Comparison of ENCODE assay signal across 1 fruit fly cellular context in the genomic region with DNA sequence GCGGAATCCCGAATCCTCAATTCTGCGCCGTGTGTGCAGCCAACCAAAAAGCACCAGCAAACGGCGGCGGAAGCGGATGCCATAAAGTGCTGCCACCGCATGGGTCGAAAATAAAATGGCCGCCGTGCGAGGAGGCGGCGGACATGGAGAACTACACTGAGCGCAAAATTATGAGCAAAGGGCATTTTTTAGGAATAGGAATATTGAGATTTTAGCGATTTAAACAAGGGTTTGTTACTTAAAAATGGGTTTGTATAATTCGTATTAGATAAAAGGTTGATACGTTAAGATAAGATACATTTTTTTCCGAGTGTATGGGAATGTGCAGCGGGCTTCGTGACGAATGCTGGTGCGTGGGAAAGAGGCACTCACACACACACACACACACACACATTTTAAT.
TF ChIP-seq lines count a peak whose summit lies in the region.

No protein-coding gene starts in this region.

TF ChIP-seq in whole organism, embryonic, 481 proteins besides CTCF, POLR2A, EP300 and RAD21 (continued from another document):
- TF ChIP-seq CG15601 (tag; optimal IDR thresholded peaks at IDR 0.05; lab: Kevin White, UChicago) (no peak), ac (GFP tag; optimal IDR thresholded peaks at IDR 0.05; lab: Kevin White, UChicago) (no peak), gsb (GFP tag; IDR thresholded peaks at IDR 0.05; lab: Robert Waterston, UW) (no peak), tx (GFP tag; optimal IDR thresholded peaks at IDR 0.05; lab: Kevin White, UChicago) (peak; percentile 5), CG9727 (GFP tag; optimal IDR thresholded peaks at IDR 0.05; lab: Kevin White, UChicago) (peak; percentile 30), fd102C (GFP tag; optimal IDR thresholded peaks at IDR 0.05; lab: Kevin White, UChicago) (no peak), ci (GFP tag; IDR thresholded peaks at IDR 0.05; lab: Robert Waterston, UW) (peak; percentile 30; the same call in 1 of the 3 replicates), zfh2 (GFP tag; optimal IDR thresholded peaks at IDR 0.05; lab: Kevin White, UChicago) (no peak), CG14860 (GFP tag; IDR thresholded peaks at IDR 0.05; lab: Robert Waterston, UW; ENCODE audit: partially characterized antibody) (no peak), Oli (tag; optimal IDR thresholded peaks at IDR 0.05; lab: Kevin White, UChicago) (peak; percentile 40), CG3065 (GFP tag; optimal IDR thresholded peaks at IDR 0.05; lab: Kevin White, UChicago) (no peak), CG14441 (GFP tag; IDR thresholded peaks at IDR 0.05; lab: Robert Waterston, UW) (peak; percentile 51; the same call in 1 of the 2 replicates), CG10209 (GFP tag; optimal IDR thresholded peaks at IDR 0.05; lab: Kevin White, UChicago) (peak; percentile 4), gcm2 (GFP tag; optimal IDR thresholded peaks at IDR 0.05; lab: Kevin White, UChicago) (no peak), Tbp (GFP tag; optimal IDR thresholded peaks at IDR 0.05; lab: Kevin White, UChicago) (no peak), ara (GFP tag; IDR thresholded peaks at IDR 0.05; lab: Robert Waterston, UW) (peak; percentile 21; the same call in 1 of the 2 replicates), pb (GFP tag; optimal IDR thresholded peaks at IDR 0.05; lab: Kevin White, UChicago) (no peak), HLHmδ (GFP tag; optimal IDR thresholded peaks at IDR 0.05; lab: Kevin White, UChicago) (no peak), CG15269 (tag; optimal IDR thresholded peaks at IDR 0.05; lab: Kevin White, UChicago) (peak; percentile 46), Hand (GFP tag; optimal IDR thresholded peaks at IDR 0.05; lab: Kevin White, UChicago) (no peak), Mrtf (GFP tag; IDR thresholded peaks at IDR 0.05; lab: Robert Waterston, UW) (no peak), grau (tag; optimal IDR thresholded peaks at IDR 0.05; lab: Kevin White, UChicago) (peak; percentile 28), croc (GFP tag; conservative IDR thresholded peaks at IDR 0.05; lab: Robert Waterston, UW) (0 out of 3 replicates have a peak, but pooled peaks have one; percentile 16), CG12104 (GFP tag; optimal IDR thresholded peaks at IDR 0.05; lab: Kevin White, UChicago) (no peak), CG5245 (GFP tag; optimal IDR thresholded peaks at IDR 0.05; lab: Kevin White, UChicago) (peak; percentile 15), CG4424 (GFP tag; optimal IDR thresholded peaks at IDR 0.05; lab: Kevin White, UChicago) (peak; percentile 21), ap (GFP tag; IDR thresholded peaks at IDR 0.05; lab: Robert Waterston, UW) (no peak), MBD-R2 (GFP tag; IDR thresholded peaks at IDR 0.05; lab: Robert Waterston, UW) (no peak), CG11560 (tag; IDR thresholded peaks at IDR 0.05; lab: Robert Waterston, UW) (no peak), TFAM (GFP tag; optimal IDR thresholded peaks at IDR 0.05; lab: Kevin White, UChicago) (no peak), CG15514 (GFP tag; optimal IDR thresholded peaks at IDR 0.05; lab: Kevin White, UChicago) (peak; percentile 20), ind (GFP tag; optimal IDR thresholded peaks at IDR 0.05; lab: Kevin White, UChicago) (peak; percentile 38), HmgZ (tag; optimal IDR thresholded peaks at IDR 0.05; lab: Kevin White, UChicago) (peak; percentile 4), Dek (tag; optimal IDR thresholded peaks at IDR 0.05; lab: Kevin White, UChicago) (no peak), CG13123 (GFP tag; optimal IDR thresholded peaks at IDR 0.05; lab: Kevin White, UChicago) (no peak), CG9437 (GFP tag; optimal IDR thresholded peaks at IDR 0.05; lab: Kevin White, UChicago) (no peak), Dfd (GFP tag; optimal IDR thresholded peaks at IDR 0.05; lab: Kevin White, UChicago) (no peak), CG18262 (tag; optimal IDR thresholded peaks at IDR 0.05; lab: Kevin White, UChicago) (no peak), ewg (GFP tag; optimal IDR thresholded peaks at IDR 0.05; lab: Kevin White, UChicago) (no peak), HLH3B (GFP tag; IDR thresholded peaks at IDR 0.05; lab: Robert Waterston, UW) (peak; percentile 62), Med (GFP tag; lab: Kevin White, UChicago) (peak; percentile 87), unpg (GFP tag; optimal IDR thresholded peaks at IDR 0.05; lab: Kevin White, UChicago) (peak; percentile 53), CG18476 (GFP tag; optimal IDR thresholded peaks at IDR 0.05; lab: Kevin White, UChicago) (no peak), cas (GFP tag; IDR thresholded peaks at IDR 0.05; lab: Robert Waterston, UW) (no peak), CG16813 (GFP tag; IDR thresholded peaks at IDR 0.05; lab: Robert Waterston, UW; ENCODE audit: partially characterized antibody) (no peak), CG14965 (GFP tag; optimal IDR thresholded peaks at IDR 0.05; lab: Kevin White, UChicago; ENCODE audit: borderline replicate concordance) (no peak), tgo (GFP tag; IDR thresholded peaks at IDR 0.05; lab: Robert Waterston, UW) (peak; percentile 31; the same call in 1 of the 3 replicates), CG4854 (GFP tag; optimal IDR thresholded peaks at IDR 0.05; lab: Kevin White, UChicago) (no peak), CHES-1-like (GFP tag; optimal IDR thresholded peaks at IDR 0.05; lab: Kevin White, UChicago) (no peak), CG12155 (GFP tag; optimal IDR thresholded peaks at IDR 0.05; lab: Kevin White, UChicago) (peak; percentile 20), Hr78 (GFP tag; optimal IDR thresholded peaks at IDR 0.05; lab: Kevin White, UChicago) (no peak), sisA (GFP tag; IDR thresholded peaks at IDR 0.05; lab: Robert Waterston, UW) (peak; percentile 34), BEAF-32 (GFP tag; optimal IDR thresholded peaks at IDR 0.05; lab: Kevin White, UChicago) (no peak), CG12236 (GFP tag; optimal IDR thresholded peaks at IDR 0.05; lab: Kevin White, UChicago) (no peak), lilli (GFP tag; optimal IDR thresholded peaks at IDR 0.05; lab: Kevin White, UChicago) (peak; percentile 10), Hmx (GFP tag; optimal IDR thresholded peaks at IDR 0.05; lab: Kevin White, UChicago) (no peak), Antp (GFP tag; optimal IDR thresholded peaks at IDR 0.05; lab: Kevin White, UChicago) (peak; percentile 42), NFAT (GFP tag; IDR thresholded peaks at IDR 0.05; lab: Robert Waterston, UW) (no peak), CG14050 (GFP tag; IDR thresholded peaks at IDR 0.05; lab: Robert Waterston, UW) (peak; percentile 39; the same call in 1 of the 3 replicates), bab2 (GFP tag; optimal IDR thresholded peaks at IDR 0.05; lab: Kevin White, UChicago) (peak; percentile 31), CG13296 (GFP tag; optimal IDR thresholded peaks at IDR 0.05; lab: Kevin White, UChicago) (peak; percentile 11), tap (tag; optimal IDR thresholded peaks at IDR 0.05; lab: Kevin White, UChicago) (peak; percentile 42), Sry-δ (GFP tag; optimal IDR thresholded peaks at IDR 0.05; lab: Kevin White, UChicago) (no peak), chif (GFP tag; optimal IDR thresholded peaks at IDR 0.05; lab: Kevin White, UChicago) (peak in 1 of 2 experiments; percentile 37), CG1233 (GFP tag; optimal IDR thresholded peaks at IDR 0.05; lab: Kevin White, UChicago) (no peak), B-H1 (GFP tag; IDR thresholded peaks at IDR 0.05; lab: Robert Waterston, UW) (no peak), h (optimal IDR thresholded peaks at IDR 0.05; lab: Kevin White, UChicago) (no peak), CG31441 (GFP tag; IDR thresholded peaks at IDR 0.05; lab: Robert Waterston, UW) (peak; percentile 51; the same call in 1 of the 2 replicates), CG10366 (GFP tag; IDR thresholded peaks at IDR 0.05; lab: Robert Waterston, UW) (peak; percentile 46), CG7556 (GFP tag; optimal IDR thresholded peaks at IDR 0.05; lab: Kevin White, UChicago) (peak; percentile 38), ham (GFP tag; IDR thresholded peaks at IDR 0.05; lab: Robert Waterston, UW) (no peak), knrl (GFP tag; IDR thresholded peaks at IDR 0.05; lab: Robert Waterston, UW; ENCODE audit: partially characterized antibody) (no peak), Dad (GFP tag; optimal IDR thresholded peaks at IDR 0.05; lab: Kevin White, UChicago) (peak; percentile 17), luna (GFP tag; optimal IDR thresholded peaks at IDR 0.05; lab: Kevin White, UChicago) (no peak), Neu2 (GFP tag; optimal IDR thresholded peaks at IDR 0.05; lab: Kevin White, UChicago; ENCODE audit: borderline replicate concordance) (no peak), Opbp (GFP tag; IDR thresholded peaks at IDR 0.05; lab: Robert Waterston, UW; ENCODE audit: partially characterized antibody) (no peak), Rfx (GFP tag; IDR thresholded peaks at IDR 0.05; lab: Robert Waterston, UW) (peak; percentile 27; the same call in 1 of the 2 replicates), CG1832 (GFP tag; optimal IDR thresholded peaks at IDR 0.05; lab: Kevin White, UChicago) (no peak), CG8281 (tag; optimal IDR thresholded peaks at IDR 0.05; lab: Kevin White, UChicago) (no peak), Kr (GFP tag; optimal IDR thresholded peaks at IDR 0.05; lab: Kevin White, UChicago) (no peak), Drgx (GFP tag; IDR thresholded peaks at IDR 0.05; lab: Robert Waterston, UW) (0 out of 2 replicates have a peak, but pooled peaks have one; percentile 26), crol (GFP tag; IDR thresholded peaks at IDR 0.05; lab: Robert Waterston, UW) (no peak), CG18599 (GFP tag; optimal IDR thresholded peaks at IDR 0.05; lab: Kevin White, UChicago) (peak; percentile 71), cwo (GFP tag; optimal IDR thresholded peaks at IDR 0.05; lab: Kevin White, UChicago) (peak; percentile 14), CG11247 (GFP tag; IDR thresholded peaks at IDR 0.05; lab: Robert Waterston, UW) (no peak), CG8290 (GFP tag; optimal IDR thresholded peaks at IDR 0.05; lab: Kevin White, UChicago) (no peak), CG8290 (tag; optimal IDR thresholded peaks at IDR 0.05; lab: Kevin White, UChicago) (peak in 1 of 2 experiments; percentile 47), gro (GFP tag; optimal IDR thresholded peaks at IDR 0.05; lab: Kevin White, UChicago) (no peak), Atf6 (GFP tag; IDR thresholded peaks at IDR 0.05; lab: Robert Waterston, UW) (peak; percentile 35; the same call in 1 of the 2 replicates), wdn (GFP tag; IDR thresholded peaks at IDR 0.05; lab: Robert Waterston, UW) (no peak), scrt (GFP tag; optimal IDR thresholded peaks at IDR 0.05; lab: Kevin White, UChicago) (peak; percentile 8), CG11398 (GFP tag; optimal IDR thresholded peaks at IDR 0.05; lab: Kevin White, UChicago) (no peak), caup (GFP tag; optimal IDR thresholded peaks at IDR 0.05; lab: Kevin White, UChicago; ENCODE audit: severe bottlenecking) (no peak), crp (GFP tag; optimal IDR thresholded peaks at IDR 0.05; lab: Kevin White, UChicago) (no peak), pho (GFP tag; optimal IDR thresholded peaks at IDR 0.05; lab: Kevin White, UChicago) (no peak), Elba2 (GFP tag; optimal IDR thresholded peaks at IDR 0.05; lab: Kevin White, UChicago) (no peak), maf-S (GFP tag; optimal IDR thresholded peaks at IDR 0.05; lab: Kevin White, UChicago) (no peak), D (optimal IDR thresholded peaks at IDR 0.05; lab: Kevin White, UChicago) (no peak), D (GFP tag; optimal IDR thresholded peaks at IDR 0.05; lab: Kevin White, UChicago) (no peak), nmo (GFP tag; optimal IDR thresholded peaks at IDR 0.05; lab: Kevin White, UChicago) (peak; percentile 41), Hmr (GFP tag; optimal IDR thresholded peaks at IDR 0.05; lab: Kevin White, UChicago) (peak; percentile 29), al (GFP tag; IDR thresholded peaks at IDR 0.05; lab: Robert Waterston, UW) (no peak), ATbp (GFP tag; optimal IDR thresholded peaks at IDR 0.05; lab: Kevin White, UChicago) (peak; percentile 18), CG12744 (GFP tag; optimal IDR thresholded peaks at IDR 0.05; lab: Kevin White, UChicago) (no peak), Asciz (GFP tag; optimal IDR thresholded peaks at IDR 0.05; lab: Kevin White, UChicago) (peak; percentile 6), CG10959 (GFP tag; IDR thresholded peaks at IDR 0.05; lab: Robert Waterston, UW) (peak; percentile 32; the same call in 1 of the 2 replicates), CoRest (tag; optimal IDR thresholded peaks at IDR 0.05; lab: Kevin White, UChicago) (peak; percentile 21), psq (GFP tag; optimal IDR thresholded peaks at IDR 0.05; lab: Kevin White, UChicago) (no peak), E2f1 (GFP tag; IDR thresholded peaks at IDR 0.05; lab: Robert Waterston, UW) (peak; percentile 40), schlank (tag; optimal IDR thresholded peaks at IDR 0.05; lab: Kevin White, UChicago) (no peak), CG12769 (tag; optimal IDR thresholded peaks at IDR 0.05; lab: Kevin White, UChicago) (peak; percentile 49), NfI (GFP tag; optimal IDR thresholded peaks at IDR 0.05; lab: Kevin White, UChicago) (no peak), tup (GFP tag; optimal IDR thresholded peaks at IDR 0.05; lab: Kevin White, UChicago) (no peak), oc (tag; optimal IDR thresholded peaks at IDR 0.05; lab: Kevin White, UChicago) (no peak), Side (GFP tag; optimal IDR thresholded peaks at IDR 0.05; lab: Kevin White, UChicago) (no peak)
